Worm (Caenorhabditis elegans): ENCODE measurements around the gene thn-2.

- TF ChIP-seq flt-1 (GFP tag; IDR thresholded peaks at IDR 0.05) (no peak), ztf-29 (GFP tag; IDR thresholded peaks at IDR 0.05) (no peak), T22C8.4 (GFP tag; IDR thresholded peaks at IDR 0.05) (no peak), cog-1 (tag; optimal IDR thresholded peaks at IDR 0.05) (no peak), tab-1 (GFP tag; IDR thresholded peaks at IDR 0.05) (no peak)
These were observed 32.7 kb upstream of the thn-2 start for ce11 chrIV:12350235-12350634.
